Fruit fly (Drosophila melanogaster): Measurements from ENCODE around the gene CG11380.

DNA sequence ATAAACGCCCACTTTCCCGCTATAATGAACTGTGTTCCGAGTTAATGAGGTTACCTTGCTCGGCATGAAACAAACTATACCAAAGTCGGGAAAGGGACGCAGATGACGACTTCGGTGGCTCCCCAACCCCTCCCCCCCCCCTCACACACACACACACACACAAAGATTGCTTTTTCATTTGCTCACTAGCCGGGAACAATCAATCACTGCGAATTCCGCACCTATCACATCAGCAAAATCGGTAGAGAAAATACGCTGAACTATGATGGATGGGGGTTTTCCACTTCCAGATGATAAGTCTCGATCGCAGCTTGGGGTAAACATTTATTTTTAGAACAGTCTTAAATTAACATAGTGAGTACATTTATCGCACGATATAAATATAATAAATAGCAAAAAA, 17.5 kb upstream of the CG11380 start:
- TF ChIP-seq vfl (GFP tag; optimal IDR thresholded peaks at IDR 0.05) = no peak
- TF ChIP-seq CG12942 (GFP tag; optimal IDR thresholded peaks at IDR 0.05) = no peak
- TF ChIP-seq gsb-n (tag; optimal IDR thresholded peaks at IDR 0.05) = no peak
- no peak for TF ChIP-seq Ada2b (GFP tag; IDR thresholded peaks at IDR 0.05)
- no peak for TF ChIP-seq CG4282 (GFP tag; optimal IDR thresholded peaks at IDR 0.05)
- TF ChIP-seq row (GFP tag; IDR thresholded peaks at IDR 0.05) = no peak
- no peak for TF ChIP-seq jing (GFP tag; optimal IDR thresholded peaks at IDR 0.05)
- no peak for TF ChIP-seq crol (GFP tag; IDR thresholded peaks at IDR 0.05)
- TF ChIP-seq al (GFP tag; IDR thresholded peaks at IDR 0.05) = no peak
- TF ChIP-seq CG1832 (GFP tag; optimal IDR thresholded peaks at IDR 0.05) = no peak
- TF ChIP-seq CG12155 (GFP tag; optimal IDR thresholded peaks at IDR 0.05) = no peak
- no peak for TF ChIP-seq ab (GFP tag; optimal IDR thresholded peaks at IDR 0.05)
